Worm (Caenorhabditis elegans): Measurements from ENCODE around the gene F11G11.14.

The F11G11.14 gene

ce11 chrII:4856113-4856512 lies 7.4 kb upstream of the F11G11.14 start (continued):
- no peak for TF ChIP-seq ceh-32 (tag; optimal IDR thresholded peaks at IDR 0.05; ENCODE audit: poor library complexity)
- peak in 1 of 2 experiments; percentile 36 for TF ChIP-seq mdl-1 (tag; optimal IDR thresholded peaks at IDR 0.05)
- TF ChIP-seq nhr-111 (GFP tag; optimal IDR thresholded peaks at IDR 0.05) = no peak
- TF ChIP-seq arid-1 (GFP tag; conservative IDR thresholded peaks at IDR 0.05) = no peak
- no peak for TF ChIP-seq R02D3.7 (tag; optimal IDR thresholded peaks at IDR 0.05)
- peak; percentile 32 for TF ChIP-seq T20F7.1 (GFP tag; optimal IDR thresholded peaks at IDR 0.05)
- no peak for TF ChIP-seq ztf-11 (tag; optimal IDR thresholded peaks at IDR 0.05)
- no peak for TF ChIP-seq zip-2 (tag; optimal IDR thresholded peaks at IDR 0.05)

DNA sequence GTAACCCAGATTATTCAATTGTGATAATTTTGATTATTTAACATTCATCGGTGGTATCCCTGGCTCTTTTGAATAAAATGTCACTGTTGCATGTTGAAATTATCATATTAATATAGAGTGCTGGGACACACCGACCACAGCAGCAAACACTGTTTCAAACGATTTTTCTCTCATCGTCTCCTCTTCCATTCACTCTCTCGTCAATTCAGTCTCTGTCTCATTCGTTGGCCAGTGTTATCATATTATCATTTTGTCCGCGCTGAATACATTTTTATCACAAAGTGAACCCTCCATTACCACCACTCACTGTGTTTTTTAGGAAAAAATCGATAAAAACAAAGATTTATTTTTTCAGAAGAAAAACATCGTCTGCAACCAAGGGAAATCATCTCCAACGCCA lies 6.4 kb upstream of the F11G11.14 start:
- TF ChIP-seq F49E8.2 (tag; optimal IDR thresholded peaks at IDR 0.05; ENCODE audit: borderline replicate concordance) = no peak
- peak in 1 of 2 experiments; percentile 1 for TF ChIP-seq mdl-1 (tag; optimal IDR thresholded peaks at IDR 0.05)
- TF ChIP-seq ctbp-1 (GFP tag; IDR thresholded peaks at IDR 0.05) = no peak
- TF ChIP-seq zfp-2 (tag; optimal IDR thresholded peaks at IDR 0.05) = no peak
- no peak for TF ChIP-seq ztf-11 (tag; optimal IDR thresholded peaks at IDR 0.05)
- no peak for TF ChIP-seq unc-130 (GFP tag; optimal IDR thresholded peaks at IDR 0.05)
- peak; percentile 48 for TF ChIP-seq dve-1 (tag; optimal IDR thresholded peaks at IDR 0.05; ENCODE audit: insufficient read depth)
- no peak for TF ChIP-seq snpc-1.2 (GFP tag; IDR thresholded peaks at IDR 0.05)
- peak in 1 of 2 experiments; percentile 20 for TF ChIP-seq unc-62 (GFP tag; optimal IDR thresholded peaks at IDR 0.05 in 1 of 2)
- no peak for TF ChIP-seq unc-62 (tag; optimal IDR thresholded peaks at IDR 0.05)
- no peak for TF ChIP-seq Y5F2A.4 (GFP tag; optimal IDR thresholded peaks at IDR 0.05)
- no peak for TF ChIP-seq zfp-3 (GFP tag; conservative IDR thresholded peaks at IDR 0.05)
- TF ChIP-seq dmd-8 (GFP tag; IDR thresholded peaks at IDR 0.05) = no peak
- TF ChIP-seq daf-8 (GFP tag; IDR thresholded peaks at IDR 0.05) = no peak
- TF ChIP-seq tra-1 (GFP tag; IDR thresholded peaks at IDR 0.05) = no peak
- TF ChIP-seq madf-5 (GFP tag; IDR thresholded peaks at IDR 0.05) = no peak
- no peak for TF ChIP-seq lin-13 (GFP tag; optimal IDR thresholded peaks at IDR 0.05)
- TF ChIP-seq nhr-11 (tag; optimal IDR thresholded peaks at IDR 0.05) = no peak
- no peak for TF ChIP-seq php-3 (GFP tag; IDR thresholded peaks at IDR 0.05)
- no peak for TF ChIP-seq Y75B8A.6 (GFP tag; IDR thresholded peaks at IDR 0.05)
- no peak for TF ChIP-seq tag-97 (GFP tag; IDR thresholded peaks at IDR 0.05)
- no peak for TF ChIP-seq mdt-29 (GFP tag; IDR thresholded peaks at IDR 0.05)
- no peak for TF ChIP-seq vab-7 (GFP tag; IDR thresholded peaks at IDR 0.05)
- no peak for TF ChIP-seq lin-15B (tag; optimal IDR thresholded peaks at IDR 0.05)
- TF ChIP-seq F10B5.3 (tag; optimal IDR thresholded peaks at IDR 0.05) = no peak
- no peak for TF ChIP-seq D1046.2 (GFP tag; IDR thresholded peaks at IDR 0.05)
- no peak for TF ChIP-seq ceh-44 (GFP tag; IDR thresholded peaks at IDR 0.05)
- no peak; the same call in 1 of the 2 replicates for TF ChIP-seq ceh-20 (GFP tag; IDR thresholded peaks at IDR 0.05)
- TF ChIP-seq ztf-7 (tag; optimal IDR thresholded peaks at IDR 0.05) = no peak
- no peak for TF ChIP-seq attf-4 (tag; optimal IDR thresholded peaks at IDR 0.05)
- TF ChIP-seq Y48G9A.11 (GFP tag; IDR thresholded peaks at IDR 0.05) = no peak
- no peak for TF ChIP-seq T20F7.1 (GFP tag; optimal IDR thresholded peaks at IDR 0.05)
- TF ChIP-seq ZK546.5 (tag; optimal IDR thresholded peaks at IDR 0.05) = no peak
- TF ChIP-seq dpl-1 (GFP tag; optimal IDR thresholded peaks at IDR 0.05) = no peak
- no peak for TF ChIP-seq set-16 (GFP tag; IDR thresholded peaks at IDR 0.05)
- no peak for TF ChIP-seq zag-1 (tag; optimal IDR thresholded peaks at IDR 0.05)
- TF ChIP-seq mep-1 (tag; optimal IDR thresholded peaks at IDR 0.05) = no peak
- no peak for TF ChIP-seq ces-1 (GFP tag; optimal IDR thresholded peaks at IDR 0.05)
- TF ChIP-seq pqm-1 (tag; optimal IDR thresholded peaks at IDR 0.05) = peak; percentile 83
- TF ChIP-seq lir-3 (tag; optimal IDR thresholded peaks at IDR 0.05) = no peak
- TF ChIP-seq egl-43 (GFP tag; IDR thresholded peaks at IDR 0.05) = no peak
- TF ChIP-seq saeg-2 (GFP tag; IDR thresholded peaks at IDR 0.05) = no peak
- no peak for TF ChIP-seq hmg-1.1 (GFP tag; IDR thresholded peaks at IDR 0.05)
- no peak for TF ChIP-seq gei-8 (GFP tag; optimal IDR thresholded peaks at IDR 0.05)
- no peak for TF ChIP-seq Y105C5A.15 (GFP tag; IDR thresholded peaks at IDR 0.05)
- TF ChIP-seq fkh-10 (GFP tag; optimal IDR thresholded peaks at IDR 0.05) = no peak
